Worm (Caenorhabditis elegans) whole organism, L3 larva: ENCODE data around the gene nurf-1.

Experiments
- R02D3.7 ChIP-seq: fragments of 150-350 bp; optimal IDR thresholded peaks from 2 replicates; lab custom pipeline; 2014; ENCODE audit warnings: missing biosample characterization, missing genetic modification characterization
- ZK546.5 ChIP-seq: sonication (generic microtip); optimal IDR thresholded peaks from 2 replicates; lab custom pipeline; 2017; ENCODE audit warnings: missing biosample characterization, missing genetic modification characterization
- aly-2 ChIP-seq: fragments of 150-350 bp; optimal IDR thresholded peaks from 2 replicates; lab custom pipeline; 2014; ENCODE audit warnings: missing biosample characterization, missing genetic modification characterization
- ama-1 ChIP-seq: fragments of 150-350 bp; optimal IDR thresholded peaks from 2 replicates; lab custom pipeline; 2018
- ceh-16 ChIP-seq: sonication (generic microtip); optimal IDR thresholded peaks from 2 replicates; lab custom pipeline; 2017; ENCODE audit warnings: missing biosample characterization, missing genetic modification characterization
- ceh-28 ChIP-seq: fragments of 150-350 bp; optimal IDR thresholded peaks from 2 replicates; lab custom pipeline; 2014; ENCODE audit warnings: missing biosample characterization, missing genetic modification reagents, missing genetic modification characterization
- ceh-82 ChIP-seq: fragments of 150-350 bp; optimal IDR thresholded peaks from 2 replicates; lab custom pipeline; 2014; ENCODE audit warnings: missing biosample characterization, missing genetic modification characterization
- ceh-9 ChIP-seq: sonication (generic microtip); optimal IDR thresholded peaks from 2 replicates; lab custom pipeline; 2018; ENCODE audit warnings: missing biosample characterization, missing genetic modification characterization
- egl-27 ChIP-seq: sonication (generic microtip); optimal IDR thresholded peaks from 4 replicates; lab custom pipeline; 2017; ENCODE audit warnings: missing biosample characterization, missing genetic modification reagents, missing genetic modification characterization
- egl-5 ChIP-seq: fragments of 150-350 bp; optimal IDR thresholded peaks from 2 replicates; lab custom pipeline; 2017; ENCODE audit warnings: missing biosample characterization, missing genetic modification reagents, missing genetic modification characterization, inconsistent platforms
- elt-1 ChIP-seq: fragments of 150-350 bp; optimal IDR thresholded peaks from 2 replicates; lab custom pipeline; 2014; ENCODE audit warnings: missing biosample characterization, missing genetic modification characterization
- elt-2 ChIP-seq: sonication (generic microtip); optimal IDR thresholded peaks from 2 replicates; lab custom pipeline; 2016; ENCODE audit warnings: missing genetic modification reagents, mild to moderate bottlenecking, missing genetic modification characterization, missing compliant biosample characterization
- elt-3 ChIP-seq, 3 experiments: fragments of 150-350 bp in 1 of 3; sonication (generic microtip) in 2 of 3; optimal IDR thresholded peaks; 2 replicates in 2 of 3; 4 replicates in 1 of 3; lab custom pipeline; 2014 to 2017; ENCODE audit warnings: missing biosample characterization in 3 of 3, missing genetic modification characterization in 3 of 3
- eor-1 ChIP-seq, 2 experiments: fragments of 150-350 bp; optimal IDR thresholded peaks; 2 replicates each; lab custom pipeline; 2014 to 2018; ENCODE audit warnings: missing biosample characterization in 2 of 2, missing genetic modification characterization in 2 of 2
- fkh-10 ChIP-seq: sonication (generic microtip); optimal IDR thresholded peaks from 2 replicates; lab custom pipeline; 2017; ENCODE audit warnings: missing biosample characterization, missing genetic modification reagents, missing genetic modification characterization
- fkh-2 ChIP-seq: fragments of 150-350 bp; optimal IDR thresholded peaks from 2 replicates; lab custom pipeline; 2014; ENCODE audit warnings: missing biosample characterization, missing genetic modification reagents, missing genetic modification characterization
- fos-1 ChIP-seq: fragments of 150-350 bp; optimal IDR thresholded peaks from 2 replicates; lab custom pipeline; 2014; ENCODE audit warnings: missing biosample characterization, missing genetic modification characterization
- hmg-11 ChIP-seq: sonication (generic microtip); optimal IDR thresholded peaks from 2 replicates; lab custom pipeline; 2016; ENCODE audit warnings: missing genetic modification characterization, missing compliant biosample characterization
- jun-1 ChIP-seq: fragments of 150-350 bp; optimal IDR thresholded peaks from 2 replicates; lab custom pipeline; 2014; ENCODE audit warnings: missing biosample characterization, missing genetic modification reagents, missing genetic modification characterization
- lin-15B ChIP-seq: fragments of 150-350 bp; optimal IDR thresholded peaks from 2 replicates; lab custom pipeline; 2014; ENCODE audit warnings: missing biosample characterization, missing genetic modification characterization
- lin-39 ChIP-seq: fragments of 150-350 bp; optimal IDR thresholded peaks from 2 replicates; lab custom pipeline; 2018; ENCODE audit warnings: missing biosample characterization, missing genetic modification reagents, missing genetic modification characterization
- lsy-12 ChIP-seq: sonication (generic microtip); optimal IDR thresholded peaks from 2 replicates; lab custom pipeline; 2016; ENCODE audit warnings: mild to moderate bottlenecking, missing genetic modification characterization, missing compliant biosample characterization
- mml-1 ChIP-seq: fragments of 150-350 bp; sonication (generic microtip); optimal IDR thresholded peaks from 3 replicates; lab custom pipeline; 2014; ENCODE audit warnings: missing biosample characterization, missing genetic modification characterization
- nfya-1 ChIP-seq: sonication (generic microtip); optimal IDR thresholded peaks from 2 replicates; lab custom pipeline; 2017; ENCODE audit warnings: missing genetic modification characterization, mild to moderate bottlenecking, missing compliant biosample characterization, antibody characterized with exemption, moderate library complexity; ENCODE audit not compliant: insufficient read depth
- nhr-12 ChIP-seq: fragments of 150-350 bp; optimal IDR thresholded peaks from 2 replicates; lab custom pipeline; 2014; ENCODE audit warnings: missing biosample characterization, missing genetic modification characterization
- nhr-23 ChIP-seq: fragments of 150-350 bp; optimal IDR thresholded peaks from 2 replicates; lab custom pipeline; 2014; ENCODE audit warnings: missing biosample characterization, missing genetic modification reagents, missing genetic modification characterization
- nhr-237 ChIP-seq: fragments of 150-350 bp; optimal IDR thresholded peaks from 2 replicates; lab custom pipeline; 2014; ENCODE audit warnings: missing biosample characterization, missing genetic modification characterization
- nhr-25 ChIP-seq: sonication (generic microtip); optimal IDR thresholded peaks from 2 replicates; lab custom pipeline; 2017; ENCODE audit warnings: missing biosample characterization, missing genetic modification characterization
- nhr-28 ChIP-seq: fragments of 150-350 bp; optimal IDR thresholded peaks from 2 replicates; lab custom pipeline; 2014; ENCODE audit warnings: missing biosample characterization, missing genetic modification characterization
- nhr-43 ChIP-seq: sonication (generic microtip); optimal IDR thresholded peaks from 2 replicates; lab custom pipeline; 2016; ENCODE audit warnings: mild to moderate bottlenecking, missing genetic modification characterization, missing compliant biosample characterization; ENCODE audit not compliant: poor library complexity, severe bottlenecking
- nhr-67 ChIP-seq: fragments of 150-350 bp; optimal IDR thresholded peaks from 2 replicates; lab custom pipeline; 2014; ENCODE audit warnings: missing biosample characterization, missing genetic modification characterization
- nhr-77 ChIP-seq: fragments of 150-350 bp; optimal IDR thresholded peaks from 2 replicates; lab custom pipeline; 2014; ENCODE audit warnings: missing biosample characterization, missing genetic modification characterization
- pha-4 ChIP-seq: fragments of 150-350 bp; optimal IDR thresholded peaks from 2 replicates; lab custom pipeline; 2014; ENCODE audit warnings: missing biosample characterization, missing genetic modification reagents, missing genetic modification characterization
- pqm-1 ChIP-seq: fragments of 150-350 bp; optimal IDR thresholded peaks from 2 replicates; lab custom pipeline; 2017; ENCODE audit warnings: missing biosample characterization, missing genetic modification characterization, inconsistent platforms
- sea-2 ChIP-seq: fragments of 150-350 bp; sonication (generic microtip); optimal IDR thresholded peaks from 4 replicates; lab custom pipeline; 2014; ENCODE audit warnings: missing biosample characterization, missing genetic modification reagents, missing genetic modification characterization
- skn-1 ChIP-seq: fragments of 150-350 bp; optimal IDR thresholded peaks from 2 replicates; lab custom pipeline; 2014; ENCODE audit warnings: missing biosample characterization, missing genetic modification characterization
- snpc-4 ChIP-seq: fragments of 150-350 bp; optimal IDR thresholded peaks from 2 replicates; lab custom pipeline; 2014; ENCODE audit warnings: missing biosample characterization, missing genetic modification characterization
- tbx-2 ChIP-seq: sonication (generic microtip); optimal IDR thresholded peaks from 2 replicates; lab custom pipeline; 2016; ENCODE audit warnings: mild to moderate bottlenecking, missing genetic modification characterization, missing compliant biosample characterization
- unc-39 ChIP-seq: sonication (generic microtip); optimal IDR thresholded peaks from 4 replicates; lab custom pipeline; 2017; ENCODE audit warnings: missing biosample characterization, missing genetic modification characterization
- unc-62 ChIP-seq: fragments of 150-350 bp; sonication (generic microtip); optimal IDR thresholded peaks from 4 replicates; lab custom pipeline; 2014; ENCODE audit warnings: missing biosample characterization, missing genetic modification reagents, missing genetic modification characterization
- zag-1 ChIP-seq: fragments of 150-350 bp; optimal IDR thresholded peaks from 2 replicates; lab custom pipeline; 2014; ENCODE audit warnings: missing biosample characterization, missing genetic modification characterization
- ztf-11 ChIP-seq: fragments of 150-350 bp; optimal IDR thresholded peaks from 2 replicates; lab custom pipeline; 2014; ENCODE audit warnings: missing biosample characterization, missing genetic modification characterization

Gene nurf-1

DNA sequence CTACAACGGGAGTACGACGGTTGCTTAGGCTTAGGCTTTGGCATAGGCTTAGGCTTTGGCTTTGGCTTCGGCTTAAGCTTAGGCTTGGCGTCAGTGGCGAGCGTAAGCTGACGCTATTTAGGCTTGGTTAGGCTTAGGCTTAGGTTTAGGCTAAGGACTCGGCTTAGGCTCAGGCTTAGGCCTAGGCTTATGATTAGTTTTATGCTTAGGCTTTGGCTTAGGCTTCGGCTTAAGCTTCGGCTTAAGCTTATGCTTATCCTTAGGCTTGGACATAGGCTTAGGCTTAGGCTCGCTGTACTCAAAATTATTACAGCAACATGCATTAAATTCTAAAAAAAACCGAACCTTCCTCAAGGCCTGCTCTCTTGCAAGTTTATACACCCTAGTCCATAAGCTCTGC, 15.9 kb upstream of the nurf-1 start:
- no peak for TF ChIP-seq ceh-82
- no peak for TF ChIP-seq sea-2 (GFP tag; lab: Kevin White, UChicago)
- no peak for TF ChIP-seq elt-1
- TF ChIP-seq mml-1 (tag; lab: Kevin White, UChicago): no peak
- no peak for TF ChIP-seq zag-1
- no peak for TF ChIP-seq ztf-11 (tag; lab: Kevin White, UChicago)
- no peak for TF ChIP-seq tbx-2 (tag; lab: Kevin White, UChicago)
- no peak for TF ChIP-seq pha-4 (tag; lab: Kevin White, UChicago)
- TF ChIP-seq unc-62 (GFP tag; lab: Kevin White, UChicago): no peak
- TF ChIP-seq ceh-9 (tag; lab: Kevin White, UChicago): no peak
- no peak for TF ChIP-seq elt-2 (tag; lab: Kevin White, UChicago)
- no peak for TF ChIP-seq nhr-237
- no peak for TF ChIP-seq eor-1 (tag; optimal IDR thresholded peaks at IDR 0.05; lab: Kevin White, UChicago)
- TF ChIP-seq nhr-12 (tag; lab: Kevin White, UChicago): no peak
- TF ChIP-seq nhr-67 (tag; lab: Kevin White, UChicago): no peak

DNA sequence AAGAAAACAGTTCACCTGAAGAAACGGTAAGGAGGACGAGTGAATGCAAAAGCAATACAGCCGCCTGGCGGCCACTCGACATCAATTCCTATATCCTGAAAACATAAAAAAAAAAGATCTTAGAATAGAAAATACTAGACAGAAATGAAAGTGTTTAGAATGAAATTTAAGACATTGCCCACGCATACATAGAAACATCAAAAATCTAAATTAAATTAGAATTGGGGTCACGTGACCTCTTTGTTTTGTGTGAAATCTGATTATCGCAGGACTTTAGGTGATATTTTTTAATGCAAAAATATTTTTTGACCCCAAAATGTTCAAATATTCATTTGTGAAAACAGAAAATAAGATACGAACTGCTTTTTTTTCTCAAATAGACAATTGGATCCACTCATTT, 12.7 kb upstream of the nurf-1 start, which contains the start of gene acr-20:
acr-20 (minus strand) TSS at position 101 of the 400 bp plus-strand sequence.
- TF ChIP-seq ceh-82: no peak
- no peak for TF ChIP-seq tbx-2 (tag; lab: Kevin White, UChicago)
- no peak for TF ChIP-seq eor-1 (tag; optimal IDR thresholded peaks at IDR 0.05; lab: Kevin White, UChicago)
- no peak for TF ChIP-seq fkh-10 (GFP tag; lab: Kevin White, UChicago)
- TF ChIP-seq R02D3.7 (tag; lab: Kevin White, UChicago): no peak
- TF ChIP-seq nhr-23 (tag; lab: Kevin White, UChicago): no peak
- TF ChIP-seq skn-1: no peak

DNA sequence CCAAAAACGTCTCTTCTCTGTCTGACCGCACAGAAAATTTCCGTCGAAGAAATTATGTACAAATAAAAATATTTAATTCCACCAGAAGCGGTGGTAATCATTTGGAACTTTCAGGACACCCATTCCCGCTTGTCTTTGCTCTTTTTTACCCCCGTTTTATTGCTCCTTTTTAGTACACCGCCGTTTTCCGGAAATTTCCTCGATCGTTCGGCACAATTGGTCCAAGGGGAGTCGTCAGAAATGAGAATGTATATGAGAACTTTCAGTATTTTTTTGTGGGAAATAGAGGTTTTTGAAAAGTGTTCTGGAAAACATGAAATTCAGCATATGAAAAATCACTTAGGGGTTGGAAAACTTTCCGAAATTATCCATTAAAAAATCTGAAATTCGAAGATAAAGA, 9.7 kb upstream of the nurf-1 start:
- TF ChIP-seq nhr-43 (no peak), skn-1 (no peak), nhr-25 (tag; lab: Kevin White, UChicago) (no peak), egl-27 (tag; lab: Kevin White, UChicago) (no peak), ZK546.5 (tag; lab: Kevin White, UChicago) (no peak), aly-2 (tag; lab: Kevin White, UChicago) (no peak), nfya-1 (no peak), R02D3.7 (tag; lab: Kevin White, UChicago) (no peak), zag-1 (no peak)

DNA sequence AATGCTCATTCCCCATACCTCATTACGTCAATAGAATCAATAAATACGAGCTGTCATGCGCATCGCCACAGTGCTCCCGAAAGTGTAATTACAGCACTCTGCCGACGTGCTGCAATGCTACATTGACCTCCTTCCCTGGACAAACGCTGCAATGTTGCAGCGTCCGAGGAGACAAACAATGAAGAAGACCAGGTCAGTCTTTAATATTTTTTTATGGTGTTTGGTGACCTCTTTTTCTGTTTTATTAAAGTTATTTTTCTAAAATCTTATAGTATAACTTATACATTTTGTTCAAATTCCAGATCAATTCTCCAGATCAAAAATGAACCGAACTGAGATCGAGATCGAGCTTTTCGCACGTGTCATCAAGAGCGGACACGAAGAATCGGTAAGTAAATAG, 9.1 kb upstream of the nurf-1 start, which contains the start of gene sdz-26:
sdz-26 (plus strand) TSS at position 301 of the 400 bp plus-strand sequence.
- TF ChIP-seq nhr-43: no peak

DNA sequence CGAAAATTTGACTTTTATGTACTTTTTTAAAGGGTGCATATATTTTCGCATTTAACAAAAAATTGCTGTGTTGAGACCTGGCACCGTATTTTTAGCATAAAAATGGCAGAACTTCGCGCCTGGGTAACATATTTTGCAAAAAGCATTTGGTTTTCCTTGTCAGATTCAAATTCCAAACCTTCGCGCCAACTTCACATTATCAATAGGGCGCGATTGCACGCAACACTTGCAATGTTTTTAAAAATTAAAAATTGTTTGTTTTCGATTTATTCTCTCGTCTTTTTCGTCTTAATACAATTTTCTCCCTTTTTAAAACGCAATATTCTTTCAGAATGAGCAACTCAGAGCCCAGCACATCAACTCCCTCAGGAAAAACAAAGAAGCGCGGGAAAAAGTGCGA, 6.9 kb upstream of the nurf-1 start, which contains the start of gene mes-2:
mes-2 (plus strand) TSS at position 330 of the 400 bp plus-strand sequence.
- no peak for TF ChIP-seq tbx-2 (tag; lab: Kevin White, UChicago)
- TF ChIP-seq lin-15B (tag; lab: Kevin White, UChicago): peak; percentile 88
- TF ChIP-seq nhr-25 (tag; lab: Kevin White, UChicago): peak; percentile 64
- TF ChIP-seq unc-62 (GFP tag; lab: Kevin White, UChicago): no peak
- TF ChIP-seq fos-1 (tag; lab: Kevin White, UChicago): no peak
- peak; percentile 41 for TF ChIP-seq ceh-28 (tag; lab: Kevin White, UChicago)
- TF ChIP-seq elt-2 (tag; lab: Kevin White, UChicago): peak; percentile 21
- TF ChIP-seq elt-1: no peak
- peak; percentile 79 for TF ChIP-seq skn-1
- TF ChIP-seq jun-1 (tag; lab: Kevin White, UChicago): peak; percentile 0
- no peak for TF ChIP-seq elt-3 (tag; optimal IDR thresholded peaks at IDR 0.05; lab: Kevin White, UChicago)
- peak; percentile 77 for TF ChIP-seq egl-5
- TF ChIP-seq snpc-4 (tag; lab: Kevin White, UChicago): peak; percentile 78
- TF ChIP-seq R02D3.7 (tag; lab: Kevin White, UChicago): peak; percentile 66
- TF ChIP-seq nhr-67 (tag; lab: Kevin White, UChicago): no peak
- TF ChIP-seq nhr-237: no peak
- TF ChIP-seq ceh-82: peak; percentile 50
- no peak for TF ChIP-seq fkh-2 (tag; lab: Kevin White, UChicago)
- TF ChIP-seq eor-1 (tag; optimal IDR thresholded peaks at IDR 0.05; lab: Kevin White, UChicago): no peak
- TF ChIP-seq nhr-43: peak; percentile 60
- TF ChIP-seq ZK546.5 (tag; lab: Kevin White, UChicago): no peak
- TF ChIP-seq pqm-1 (tag; lab: Kevin White, UChicago): peak; percentile 45
- peak; percentile 53 for TF ChIP-seq hmg-11 (tag; lab: Kevin White, UChicago)
- TF ChIP-seq lsy-12 (tag; lab: Kevin White, UChicago): no peak
- TF ChIP-seq lin-39: peak; percentile 37
- TF ChIP-seq nhr-12 (tag; lab: Kevin White, UChicago): no peak
- no peak for TF ChIP-seq nhr-28 (tag; lab: Kevin White, UChicago)
- no peak for TF ChIP-seq nhr-77 (tag; lab: Kevin White, UChicago)
- no peak for TF ChIP-seq aly-2 (tag; lab: Kevin White, UChicago)
- TF ChIP-seq zag-1: no peak
- TF ChIP-seq nfya-1: peak; percentile 82
- no peak for TF ChIP-seq sea-2 (GFP tag; lab: Kevin White, UChicago)
- no peak for TF ChIP-seq ceh-9 (tag; lab: Kevin White, UChicago)
- no peak for TF ChIP-seq unc-39 (tag; lab: Kevin White, UChicago)
- TF ChIP-seq mml-1 (tag; lab: Kevin White, UChicago): no peak
- TF ChIP-seq pha-4 (tag; lab: Kevin White, UChicago): peak; percentile 93
- no peak for TF ChIP-seq ama-1 (lab: Kevin White, UChicago)
- TF ChIP-seq ceh-16: no peak
